Worm (Caenorhabditis elegans) whole organism, young adult: ENCODE data around the gene R07E5.15.
"Not testable (repeated sequence)": the region's sequence is repeated elsewhere in the genome, so short reads cannot be mapped to it uniquely, and the experiment has no call there.

ENCODE experiments used
- F33H1.4 ChIP-seq: fragments of 200-800 bp; sonication (Bioruptor generic); IDR thresholded peaks from 2 replicates; pipeline ENCODE4 v1.3.6; 2022; ENCODE audit warnings: missing genetic modification reagents, missing genetic modification characterization, missing compliant biosample characterization
- Y53G8AR.9 ChIP-seq: fragments of 200-800 bp; sonication (Bioruptor generic); conservative IDR thresholded peaks from 2 replicates; pipeline ENCODE4 v1.3.6; 2022; ENCODE audit warnings: missing genetic modification reagents, missing genetic modification characterization, missing compliant biosample characterization
- egl-18 ChIP-seq: fragments of 200-800 bp; sonication (Bioruptor generic); IDR thresholded peaks from 2 replicates; pipeline ENCODE4 v1.3.6; 2022; ENCODE audit warnings: missing genetic modification reagents, missing genetic modification characterization, missing compliant biosample characterization
- ekl-4 ChIP-seq: fragments of 200-800 bp; sonication (Bioruptor generic); IDR thresholded peaks from 2 replicates; pipeline ENCODE4 v1.3.6; 2022; ENCODE audit warnings: missing genetic modification reagents, missing genetic modification characterization, missing compliant biosample characterization
- lsl-1 ChIP-seq: fragments of 200-800 bp; sonication (Bioruptor generic); optimal IDR thresholded peaks from 2 replicates; lab custom pipeline; 2018; ENCODE audit warnings: mild to moderate bottlenecking, missing genetic modification characterization, moderate library complexity, missing compliant biosample characterization
- madf-3 ChIP-seq: fragments of 200-800 bp; sonication (Bioruptor generic); IDR thresholded peaks from 2 replicates; pipeline ENCODE4 v1.3.6; 2022; ENCODE audit warnings: missing genetic modification reagents, missing genetic modification characterization, missing compliant biosample characterization
- mel-28 ChIP-seq: sonication (generic microtip); optimal IDR thresholded peaks from 2 replicates; lab custom pipeline; 2016; ENCODE audit warnings: borderline replicate concordance, mild to moderate bottlenecking, missing genetic modification characterization, missing compliant biosample characterization

DNA sequence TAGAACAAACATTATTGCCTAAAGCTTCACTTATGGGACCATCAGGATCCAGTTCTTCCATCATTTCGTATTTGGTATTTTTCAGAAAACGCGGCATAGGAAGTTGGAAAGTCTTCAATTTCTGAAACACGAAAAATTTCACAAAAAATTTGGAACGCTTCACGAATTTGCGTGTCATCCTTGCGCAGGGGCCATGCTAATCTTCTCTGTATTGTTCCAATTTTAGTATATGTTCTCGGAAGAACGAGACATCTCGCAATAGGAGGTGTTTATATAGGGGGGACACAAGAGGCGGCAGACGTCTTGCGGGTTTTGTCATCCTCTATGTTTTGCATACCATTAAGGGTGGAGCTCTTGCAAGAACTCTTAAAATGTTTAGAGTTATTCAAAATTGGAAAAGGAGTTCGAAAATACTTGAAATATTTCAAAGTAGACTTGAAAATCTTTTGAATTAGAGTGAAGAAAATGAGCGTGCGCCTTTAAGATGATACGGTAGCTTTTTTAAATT is 25.5 kb downstream of the R07E5.15 start:
- TF ChIP-seq ekl-4 (GFP tag; lab: Robert Waterston, UW) (peak; percentile 90), madf-3 (GFP tag; lab: Robert Waterston, UW) (peak; percentile 73; the same call in 1 of the 2 replicates), Y53G8AR.9 (0 out of 2 replicates have a peak, but pooled peaks have one; percentile 20), egl-18 (peak; percentile 68; the same call in 1 of the 2 replicates), F33H1.4 (GFP tag; lab: Robert Waterston, UW) (peak; percentile 61), lsl-1 (GFP tag; lab: Kevin White, UChicago) (peak; percentile 75)
- not testable (repeated sequence) for TF ChIP-seq mel-28
